Fruit fly (Drosophila melanogaster) Kc167 (cell line): ENCODE measurements around the gene Orp8.

Experiments used
- Myc ChIP-seq: fragments of >200 bp; optimal IDR thresholded peaks from 2 replicates; lab custom pipeline; 2017; ENCODE audit warnings: missing external identifiers
- Sin3A ChIP-seq: fragments of >200 bp; optimal IDR thresholded peaks from 2 replicates; lab custom pipeline; 2018; ENCODE audit warnings: missing external identifiers
- h ChIP-seq: fragments of >200 bp; optimal IDR thresholded peaks from 3 replicates; lab custom pipeline; 2018; ENCODE audit warnings: missing external identifiers
- insv ChIP-seq: fragments of >200 bp; optimal IDR thresholded peaks from 3 replicates; lab custom pipeline; 2018; ENCODE audit warnings: missing external identifiers
- psq ChIP-seq: fragments of >200 bp; optimal IDR thresholded peaks from 2 replicates; lab custom pipeline; 2017; ENCODE audit warnings: missing external identifiers
- ttk ChIP-seq: sonication (Bioruptor generic); optimal IDR thresholded peaks from 2 replicates; lab custom pipeline; 2017; ENCODE audit warnings: missing external identifiers

The Orp8 gene

DNA sequence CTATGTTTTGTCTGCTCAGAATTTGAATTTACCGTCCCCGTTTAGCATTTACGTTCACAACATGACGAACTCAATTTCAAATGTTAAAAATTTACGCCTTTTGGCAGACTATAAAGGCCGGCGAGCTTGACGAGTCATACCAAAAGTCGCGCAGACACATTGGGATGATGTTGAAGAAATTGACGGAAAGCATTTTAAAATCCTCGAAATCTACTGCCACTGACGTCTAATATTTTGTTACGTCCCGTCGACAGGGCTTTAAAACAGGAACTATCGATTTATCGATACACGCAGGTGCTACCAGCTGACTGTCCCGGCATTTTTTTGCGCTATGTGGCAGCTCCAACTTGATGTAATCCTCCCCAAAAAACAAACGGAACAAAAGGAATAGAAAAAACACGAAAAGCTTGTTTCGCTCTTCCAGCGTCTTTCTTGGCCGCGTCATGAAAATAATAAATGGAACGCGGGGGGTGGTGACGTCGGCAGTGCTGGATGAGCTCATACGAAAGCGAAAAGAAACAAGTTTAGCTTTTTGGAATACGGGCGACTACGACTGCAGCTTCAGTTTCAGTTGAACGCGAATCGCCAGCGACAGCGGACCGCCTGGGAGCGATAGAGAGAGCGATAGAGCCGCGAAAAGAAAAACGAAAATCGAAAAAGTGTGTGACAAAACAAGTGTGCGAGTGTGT, at the start of gene Orp8:
Gene Orp8, plus strand, starts transcription at position 373 of the 689 bp plus-strand sequence.
- TF ChIP-seq Myc (lab: Kevin White, UChicago): no peak
- no peak for TF ChIP-seq insv (lab: Kevin White, UChicago)
- TF ChIP-seq Sin3A (lab: Kevin White, UChicago): no peak
- TF ChIP-seq psq: no peak
- no peak for TF ChIP-seq ttk (lab: Kevin White, UChicago)
- TF ChIP-seq h: no peak

DNA sequence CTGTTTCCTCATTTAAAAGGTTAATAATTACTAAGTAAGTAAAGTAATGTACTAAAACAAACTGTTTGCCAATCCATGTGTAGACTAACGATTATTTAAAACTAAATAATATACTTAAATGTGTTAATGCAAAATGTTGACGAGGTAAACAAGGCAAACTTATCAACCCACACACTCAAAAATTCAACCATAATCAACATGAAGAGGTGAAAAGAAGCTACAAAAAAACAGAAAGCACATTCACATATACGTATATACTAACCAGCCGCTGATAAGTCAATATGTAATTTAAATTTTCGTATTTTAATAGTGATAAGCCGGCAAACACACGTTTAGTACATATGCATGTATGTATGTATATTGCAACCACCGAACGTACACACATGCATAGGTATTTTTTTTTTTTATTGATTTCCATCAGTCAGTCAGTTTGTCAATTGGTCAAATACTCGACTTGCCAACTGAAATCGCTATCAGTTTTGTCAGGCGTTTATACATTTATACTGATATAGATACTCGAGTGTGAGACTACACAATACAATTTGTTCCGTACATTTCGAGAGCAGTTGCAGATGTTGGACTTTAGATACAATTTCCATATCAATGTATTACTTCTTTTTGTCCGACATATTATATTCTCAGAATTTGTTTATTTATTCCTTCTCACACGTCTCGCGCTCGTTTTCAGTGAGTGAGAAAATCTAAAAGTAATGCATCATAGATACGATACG, 49.5 kb upstream of the Orp8 start:
- no peak for TF ChIP-seq h

DNA sequence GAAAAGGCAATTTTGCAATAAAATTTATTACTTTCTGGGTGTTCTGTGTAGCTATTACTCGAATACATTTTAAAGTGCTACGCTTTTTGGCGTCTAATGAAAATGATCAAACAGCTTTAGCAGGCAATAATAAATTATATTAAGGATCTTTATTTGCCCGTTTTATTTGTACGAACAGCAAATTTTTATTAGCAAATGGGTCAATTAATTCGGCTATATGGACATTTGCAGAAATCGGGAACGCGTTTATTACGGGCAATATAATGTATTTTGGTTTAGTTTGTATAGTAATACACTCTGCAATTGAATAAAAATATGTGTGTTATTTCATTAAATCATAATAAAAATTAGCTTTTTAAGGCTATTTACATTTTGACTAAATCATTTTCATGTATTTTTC, 48.8 kb upstream of the Orp8 start:
- TF ChIP-seq insv (lab: Kevin White, UChicago) (no peak), Myc (lab: Kevin White, UChicago) (no peak), ttk (lab: Kevin White, UChicago) (no peak), psq (no peak), h (no peak), Sin3A (lab: Kevin White, UChicago) (no peak)

DNA sequence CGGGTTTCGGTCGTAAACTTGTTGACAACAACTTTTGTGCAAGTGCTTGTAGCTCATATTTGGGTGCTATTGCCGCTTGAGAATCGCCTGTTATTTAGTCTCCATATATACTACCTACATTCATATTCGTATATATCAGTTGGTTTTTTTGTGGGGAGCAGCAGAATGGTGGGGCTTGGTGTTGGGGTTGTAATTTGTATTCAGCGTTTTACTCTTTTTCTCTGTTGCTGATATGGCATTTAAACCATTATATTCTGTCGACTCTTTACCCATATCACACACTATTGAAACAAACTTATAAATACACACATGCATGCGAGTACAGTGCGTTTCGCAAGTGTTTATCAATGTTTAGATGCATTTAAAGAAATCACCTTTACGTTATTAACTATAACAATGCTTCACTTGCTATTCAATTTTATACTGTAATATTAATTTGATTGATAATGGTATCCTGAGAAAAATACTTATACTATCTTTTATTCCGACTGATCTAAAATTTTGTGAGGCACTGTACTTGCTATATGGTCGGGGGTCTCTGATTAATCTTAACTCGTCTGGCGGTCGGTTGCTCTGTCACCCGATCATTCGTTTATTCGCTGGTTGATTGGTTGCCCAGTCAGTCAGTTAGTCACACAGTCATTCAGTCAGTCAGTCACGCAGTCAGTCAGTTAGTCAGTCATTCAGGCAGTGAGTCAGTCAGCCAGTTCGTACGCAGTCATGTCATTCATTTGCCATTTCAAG, 47.7 kb upstream of the Orp8 start:
- no peak for TF ChIP-seq ttk (lab: Kevin White, UChicago)
- TF ChIP-seq Sin3A (lab: Kevin White, UChicago): no peak
- no peak for TF ChIP-seq psq
- no peak for TF ChIP-seq h
- TF ChIP-seq Myc (lab: Kevin White, UChicago): no peak
- no peak for TF ChIP-seq insv (lab: Kevin White, UChicago)

DNA sequence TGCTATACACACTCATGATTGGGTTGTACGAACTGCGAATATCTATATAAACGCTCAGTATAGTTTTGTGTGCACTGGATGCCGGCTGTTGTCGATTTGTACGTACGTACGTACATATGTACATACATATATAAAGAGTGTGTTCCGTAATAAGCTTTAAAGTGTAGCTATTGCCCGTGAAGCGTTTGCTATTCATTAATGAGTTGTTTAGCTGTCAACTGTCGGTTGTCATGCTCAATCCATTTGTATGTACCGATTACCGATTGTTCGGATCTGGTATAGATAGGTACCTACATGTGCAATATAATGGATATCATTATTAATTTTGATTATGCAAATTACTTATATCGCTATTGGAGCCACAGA, 47.2 kb upstream of the Orp8 start:
- no peak for TF ChIP-seq psq
- TF ChIP-seq ttk (lab: Kevin White, UChicago): no peak
- TF ChIP-seq Sin3A (lab: Kevin White, UChicago): no peak
- TF ChIP-seq insv (lab: Kevin White, UChicago): no peak
- TF ChIP-seq h: no peak
- no peak for TF ChIP-seq Myc (lab: Kevin White, UChicago)

- TF ChIP-seq h (no peak), Myc (lab: Kevin White, UChicago) (no peak)
Observed at dm6 chr3R:20262927-20263644, 46.1 kb upstream of the Orp8 start.

DNA sequence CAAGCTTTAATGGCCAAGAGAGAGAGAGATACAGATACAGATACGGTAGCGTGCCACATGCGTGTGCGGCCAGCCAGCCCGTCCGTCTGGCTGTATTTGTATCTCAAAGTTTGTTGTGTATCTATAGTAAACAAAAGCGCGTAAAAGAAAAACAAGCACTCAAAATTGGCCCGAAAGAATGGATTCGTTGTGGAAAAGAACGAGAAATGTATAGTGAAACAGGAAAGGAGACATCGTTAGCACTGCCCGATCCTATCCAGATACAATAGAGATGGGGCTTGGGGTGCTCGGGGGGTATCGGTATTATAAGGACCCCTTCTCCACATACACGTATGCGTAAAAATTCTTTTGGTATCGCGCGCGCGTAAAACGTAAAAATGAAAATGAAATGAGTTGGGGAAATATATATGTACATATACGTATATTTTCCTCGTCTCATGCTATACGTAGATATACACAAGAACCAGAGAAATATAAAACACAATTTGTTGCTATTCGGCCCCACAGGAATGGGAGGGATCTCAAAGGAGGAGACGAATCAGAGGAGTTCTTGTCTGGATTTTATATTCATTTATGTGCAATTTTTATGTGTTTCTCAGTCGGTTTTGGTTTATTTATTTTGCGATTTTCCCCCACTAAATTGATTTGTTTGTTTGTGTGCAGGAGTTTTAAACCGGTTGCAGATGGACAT, 45.2 kb upstream of the Orp8 start:
- TF ChIP-seq Sin3A (lab: Kevin White, UChicago) (no peak), psq (no peak), h (no peak), insv (lab: Kevin White, UChicago) (no peak), Myc (lab: Kevin White, UChicago) (no peak), ttk (lab: Kevin White, UChicago) (no peak)

DNA sequence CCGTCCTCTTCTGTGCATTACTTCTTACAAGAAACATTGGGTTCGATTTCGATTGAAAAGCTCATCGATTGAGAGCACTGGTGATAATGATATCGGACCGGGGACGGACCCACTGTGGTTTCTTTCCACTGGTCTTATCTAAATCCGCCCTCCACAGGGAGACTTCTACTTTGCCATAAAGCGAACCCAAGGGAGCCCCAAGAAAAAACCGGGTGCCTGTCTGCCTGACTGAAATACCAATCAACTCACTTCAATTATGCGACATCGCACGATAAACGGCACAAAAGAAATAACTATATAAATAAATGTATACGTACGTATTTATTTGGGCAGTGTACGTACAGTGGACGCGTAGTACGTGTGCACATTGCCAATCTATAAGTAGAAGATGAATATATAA, 44.4 kb upstream of the Orp8 start:
- no peak for TF ChIP-seq h
- TF ChIP-seq psq: no peak
- no peak for TF ChIP-seq Myc (lab: Kevin White, UChicago)
- no peak for TF ChIP-seq ttk (lab: Kevin White, UChicago)
- no peak for TF ChIP-seq insv (lab: Kevin White, UChicago)
- no peak for TF ChIP-seq Sin3A (lab: Kevin White, UChicago)

dm6 chr3R:20265239-20265846, 43.8 kb upstream of the Orp8 start:
- no peak for TF ChIP-seq Sin3A (lab: Kevin White, UChicago)
- no peak for TF ChIP-seq Myc (lab: Kevin White, UChicago)
- no peak for TF ChIP-seq psq
- no peak for TF ChIP-seq ttk (lab: Kevin White, UChicago)
- no peak for TF ChIP-seq insv (lab: Kevin White, UChicago)
- no peak for TF ChIP-seq h

dm6 chr3R:20265969-20266368, 43.2 kb upstream of the Orp8 start:
- TF ChIP-seq Sin3A (lab: Kevin White, UChicago) (no peak), psq (no peak), Myc (lab: Kevin White, UChicago) (no peak), h (no peak), insv (lab: Kevin White, UChicago) (no peak), ttk (lab: Kevin White, UChicago) (no peak)

DNA sequence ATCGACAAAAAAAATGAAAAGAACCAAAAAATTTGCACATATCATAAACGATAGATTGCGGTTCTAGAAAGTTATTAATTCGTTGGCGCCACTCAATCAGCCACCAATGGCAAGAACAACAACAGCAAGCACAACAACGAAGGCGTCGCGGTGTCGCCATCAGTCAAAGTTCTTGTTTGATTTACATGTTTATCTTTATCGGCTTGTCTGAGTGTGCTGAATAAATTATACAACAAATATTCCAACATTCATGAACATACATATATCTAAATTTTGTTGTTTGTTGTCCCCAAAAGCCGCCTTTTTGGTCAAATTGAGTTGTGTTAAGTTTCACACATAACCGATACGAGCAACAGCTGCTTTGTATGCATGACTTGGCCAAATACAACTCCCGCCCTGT, 35.6 kb upstream of the Orp8 start:
- TF ChIP-seq Myc (lab: Kevin White, UChicago): no peak
- no peak for TF ChIP-seq psq
- no peak for TF ChIP-seq ttk (lab: Kevin White, UChicago)
- no peak for TF ChIP-seq h
- no peak for TF ChIP-seq insv (lab: Kevin White, UChicago)
- no peak for TF ChIP-seq Sin3A (lab: Kevin White, UChicago)
